Worm (Caenorhabditis elegans) whole organism, L1 larva: ENCODE data around the gene C32H11.3.

Experiments
- efl-3 ChIP-seq: fragments of 200-800 bp; sonication (Bioruptor generic); optimal IDR thresholded peaks from 2 replicates; lab custom pipeline; 2018; ENCODE audit warnings: mild to moderate bottlenecking, missing genetic modification characterization, missing compliant biosample characterization
- elt-3 ChIP-seq, 6 experiments: fragments of 150-350 bp in 1 of 6; sonication (generic microtip); optimal IDR thresholded peaks; 2 replicates each; lab custom pipeline; 2017 to 2018; ENCODE audit warnings: missing biosample characterization in 6 of 6, missing genetic modification characterization in 6 of 6, inconsistent platforms in 1 of 6
- mdl-1 ChIP-seq, 2 experiments: fragments of 150-350 bp; optimal IDR thresholded peaks; 2 replicates each; lab custom pipeline; 2014 to 2017; ENCODE audit warnings: missing biosample characterization in 2 of 2, missing genetic modification characterization in 2 of 2, inconsistent platforms in 1 of 2
- nhr-28 ChIP-seq: fragments of 150-350 bp; optimal IDR thresholded peaks from 2 replicates; lab custom pipeline; 2014; ENCODE audit warnings: missing biosample characterization, missing genetic modification characterization
- nhr-77 ChIP-seq: fragments of 150-350 bp; optimal IDR thresholded peaks from 2 replicates; lab custom pipeline; 2014; ENCODE audit warnings: missing biosample characterization, missing genetic modification characterization
- unc-30 ChIP-seq: sonication (generic microtip); optimal IDR thresholded peaks from 2 replicates; lab custom pipeline; 2017; ENCODE audit warnings: missing biosample characterization, missing genetic modification characterization
- unc-62 ChIP-seq: fragments of 150-350 bp; optimal IDR thresholded peaks from 2 replicates; lab custom pipeline; 2014; ENCODE audit warnings: missing biosample characterization, missing genetic modification reagents, missing genetic modification characterization
- zag-1 ChIP-seq: fragments of 150-350 bp; optimal IDR thresholded peaks from 2 replicates; lab custom pipeline; 2014; ENCODE audit warnings: missing biosample characterization, missing genetic modification characterization

ce11 chrIV:12921027-12921426 lies 2.7 kb downstream of the C32H11.3 start, which contains the start of gene C32H11.4:
- no peak for TF ChIP-seq efl-3
- no peak for TF ChIP-seq mdl-1 (tag; optimal IDR thresholded peaks at IDR 0.05; lab: Kevin White, UChicago)
- no peak for TF ChIP-seq unc-62 (GFP tag; lab: Kevin White, UChicago)
- TF ChIP-seq unc-30 = no peak
- no peak for TF ChIP-seq zag-1 (tag; lab: Kevin White, UChicago)
- TF ChIP-seq nhr-77 (tag; lab: Kevin White, UChicago) = no peak
- TF ChIP-seq nhr-28 (tag; lab: Kevin White, UChicago) = no peak
- TF ChIP-seq elt-3 (tag; optimal IDR thresholded peaks at IDR 0.05; lab: Kevin White, UChicago) = no peak
